Worm (Caenorhabditis elegans) whole organism, young adult: Measurements from ENCODE around the gene srlf-30.

ENCODE experiments used
- B0019.2 ChIP-seq: fragments of 200-800 bp; sonication (Bioruptor generic); conservative IDR thresholded peaks from 2 replicates; pipeline ENCODE4 v1.3.6; 2022; ENCODE audit warnings: missing genetic modification reagents, missing genetic modification characterization, missing compliant biosample characterization
- B0336.3 ChIP-seq: fragments of 200-800 bp; sonication (Bioruptor generic); IDR thresholded peaks from 2 replicates; pipeline ENCODE4 v1.3.6; 2022; ENCODE audit warnings: missing genetic modification characterization, missing compliant biosample characterization
- C06A6.2 ChIP-seq: fragments of 200-800 bp; sonication (Bioruptor generic); conservative IDR thresholded peaks from 2 replicates; pipeline ENCODE4 v1.3.6; 2022; ENCODE audit warnings: missing genetic modification characterization, missing compliant biosample characterization
- F10E7.11 ChIP-seq: sonication (generic microtip); optimal IDR thresholded peaks from 2 replicates; lab custom pipeline; 2017; ENCODE audit warnings: mild to moderate bottlenecking, missing genetic modification characterization, moderate library complexity, missing compliant biosample characterization
- F57A8.1 ChIP-seq: fragments of 200-800 bp; sonication (Bioruptor generic); optimal IDR thresholded peaks from 2 replicates; lab custom pipeline; 2018; ENCODE audit warnings: mild to moderate bottlenecking, missing genetic modification characterization, moderate library complexity, missing compliant biosample characterization
- T26A5.8 ChIP-seq: sonication (generic microtip); optimal IDR thresholded peaks from 2 replicates; lab custom pipeline; 2016; ENCODE audit warnings: missing genetic modification characterization, missing compliant biosample characterization
- Y53F4B.3 ChIP-seq: fragments of 200-800 bp; sonication (Bioruptor generic); IDR thresholded peaks from 2 replicates; pipeline ENCODE4 v1.3.6; 2022; ENCODE audit warnings: missing genetic modification reagents, missing genetic modification characterization, missing compliant biosample characterization
- Y67H2A.10 ChIP-seq: fragments of 200-800 bp; sonication (Bioruptor generic); conservative IDR thresholded peaks from 2 replicates; pipeline ENCODE4 v1.3.6; 2022; ENCODE audit warnings: missing genetic modification reagents, missing genetic modification characterization, missing compliant biosample characterization
- Y79H2A.3 ChIP-seq: fragments of 200-800 bp; sonication (Bioruptor generic); conservative IDR thresholded peaks from 2 replicates; pipeline ENCODE4 v1.3.6; 2022; ENCODE audit warnings: missing genetic modification reagents, missing genetic modification characterization, missing compliant biosample characterization
- ZK185.1 ChIP-seq: sonication (generic microtip); optimal IDR thresholded peaks from 2 replicates; lab custom pipeline; 2016; ENCODE audit warnings: mild to moderate bottlenecking, missing genetic modification characterization, missing compliant biosample characterization; ENCODE audit not compliant: poor library complexity, severe bottlenecking
- ama-1 ChIP-seq, 3 experiments: fragments of 150-350 bp in 1 of 3; sonication (generic microtip) in 2 of 3; optimal IDR thresholded peaks; 2 replicates each; lab custom pipeline; 2014 to 2018; ENCODE audit warnings: missing biosample characterization in 2 of 3, missing genetic modification characterization in 2 of 3, missing genetic modification reagents in 2 of 3
- athp-1 ChIP-seq: sonication (generic microtip); optimal IDR thresholded peaks from 2 replicates; lab custom pipeline; 2017; ENCODE audit warnings: mild to moderate bottlenecking, missing genetic modification characterization, missing compliant biosample characterization
- attf-3 ChIP-seq: fragments of 200-800 bp; sonication (Bioruptor generic); conservative IDR thresholded peaks from 2 replicates; pipeline ENCODE4 v1.3.6; 2022; ENCODE audit warnings: missing genetic modification reagents, missing genetic modification characterization, missing compliant biosample characterization
- attf-6 ChIP-seq: fragments of 200-800 bp; sonication (Bioruptor generic); IDR thresholded peaks from 2 replicates; pipeline ENCODE4 v1.3.6; 2022; ENCODE audit warnings: missing genetic modification reagents, missing genetic modification characterization, missing compliant biosample characterization
- bed-1 ChIP-seq: fragments of 200-800 bp; sonication (Bioruptor generic); IDR thresholded peaks from 2 replicates; pipeline ENCODE4 v1.3.6; 2022; ENCODE audit warnings: missing genetic modification reagents, missing genetic modification characterization, missing compliant biosample characterization
- bed-2 ChIP-seq: fragments of 200-800 bp; sonication (Bioruptor generic); IDR thresholded peaks from 2 replicates; pipeline ENCODE4 v1.3.6; 2022; ENCODE audit warnings: missing genetic modification reagents, missing genetic modification characterization, missing compliant biosample characterization
- ccch-3 ChIP-seq: fragments of 200-800 bp; sonication (Bioruptor generic); optimal IDR thresholded peaks from 2 replicates; lab custom pipeline; 2018; ENCODE audit warnings: mild to moderate bottlenecking, missing genetic modification characterization, missing compliant biosample characterization
- cebp-1 ChIP-seq, 2 experiments: fragments of 200-800 bp in 1 of 2; sonication (Bioruptor generic) in 1 of 2; sonication (generic microtip) in 1 of 2; IDR thresholded peaks in 1 of 2; optimal IDR thresholded peaks in 1 of 2; 2 replicates each; pipeline versions ENCODE4 v1.3.6 to Lab custom; 2017 to 2022; ENCODE audit warnings: missing compliant biosample characterization in 2 of 2, missing genetic modification characterization in 2 of 2, mild to moderate bottlenecking in 1 of 2, missing genetic modification reagents in 1 of 2, moderate library complexity in 1 of 2
- cebp-2 ChIP-seq: fragments of 200-800 bp; sonication (Bioruptor generic); IDR thresholded peaks from 2 replicates; pipeline ENCODE4 v1.3.6; 2022; ENCODE audit warnings: missing genetic modification characterization, missing compliant biosample characterization
- ceh-100 ChIP-seq: fragments of 200-800 bp; sonication (Bioruptor generic); IDR thresholded peaks from 2 replicates; pipeline ENCODE4 v1.3.6; 2022; ENCODE audit warnings: missing genetic modification reagents, missing genetic modification characterization, missing compliant biosample characterization
- ceh-27 ChIP-seq: fragments of 200-800 bp; sonication (Bioruptor generic); optimal IDR thresholded peaks from 2 replicates; lab custom pipeline; 2018; ENCODE audit warnings: mild to moderate bottlenecking, missing genetic modification characterization, moderate library complexity, missing compliant biosample characterization
- die-1 ChIP-seq: sonication (generic microtip); optimal IDR thresholded peaks from 2 replicates; lab custom pipeline; 2016; ENCODE audit warnings: missing genotype, mild to moderate bottlenecking, missing genetic modification characterization, missing compliant biosample characterization
- efl-1 ChIP-seq: fragments of 150-350 bp; optimal IDR thresholded peaks from 2 replicates; lab custom pipeline; 2014; ENCODE audit warnings: missing biosample characterization, missing genetic modification reagents, missing genetic modification characterization
- egrh-3 ChIP-seq: fragments of 200-800 bp; sonication (Bioruptor generic); IDR thresholded peaks from 2 replicates; pipeline ENCODE4 v1.3.6; 2022; ENCODE audit warnings: missing genetic modification reagents, missing genetic modification characterization, missing compliant biosample characterization
- him-1 ChIP-seq: sonication (generic microtip); optimal IDR thresholded peaks from 2 replicates; lab custom pipeline; 2016; ENCODE audit warnings: missing genotype, missing genetic modification reagents, missing genetic modification characterization, missing compliant biosample characterization
- hlh-12 ChIP-seq: sonication (generic microtip); optimal IDR thresholded peaks from 2 replicates; lab custom pipeline; 2016; ENCODE audit warnings: missing genetic modification characterization, missing compliant biosample characterization
- hlh-26 ChIP-seq: fragments of 200-800 bp; sonication (Bioruptor generic); conservative IDR thresholded peaks from 2 replicates; pipeline ENCODE4 v1.3.6; 2022; ENCODE audit warnings: missing genetic modification reagents, missing genetic modification characterization, missing compliant biosample characterization
- hsf-1 ChIP-seq: fragments of 200-800 bp; sonication (Bioruptor generic); IDR thresholded peaks from 2 replicates; pipeline ENCODE4 v1.3.6; 2022; ENCODE audit warnings: missing genetic modification reagents, missing genetic modification characterization, missing compliant biosample characterization
- let-526 ChIP-seq: fragments of 200-800 bp; sonication (Bioruptor generic); IDR thresholded peaks from 2 replicates; pipeline ENCODE4 v1.3.6; 2022; ENCODE audit warnings: missing genetic modification reagents, missing genetic modification characterization, missing compliant biosample characterization
- lin-26 ChIP-seq: fragments of 200-800 bp; sonication (Bioruptor generic); IDR thresholded peaks from 2 replicates; pipeline ENCODE4 v1.3.6; 2022; ENCODE audit warnings: missing genetic modification reagents, missing genetic modification characterization, missing compliant biosample characterization
- lin-54 ChIP-seq: fragments of 200-800 bp; sonication (Bioruptor generic); optimal IDR thresholded peaks from 2 replicates; lab custom pipeline; 2018; ENCODE audit warnings: mild to moderate bottlenecking, missing genetic modification characterization, missing compliant biosample characterization
- lsy-27 ChIP-seq: sonication (generic microtip); optimal IDR thresholded peaks from 2 replicates; lab custom pipeline; 2017; ENCODE audit warnings: missing genetic modification characterization, mild to moderate bottlenecking, missing compliant biosample characterization, antibody characterized with exemption, missing genotype, borderline replicate concordance; ENCODE audit not compliant: insufficient read depth
- madf-3 ChIP-seq: fragments of 200-800 bp; sonication (Bioruptor generic); IDR thresholded peaks from 2 replicates; pipeline ENCODE4 v1.3.6; 2022; ENCODE audit warnings: missing genetic modification reagents, missing genetic modification characterization, missing compliant biosample characterization
- madf-6 ChIP-seq: fragments of 200-800 bp; sonication (Bioruptor generic); IDR thresholded peaks from 2 replicates; pipeline ENCODE4 v1.3.6; 2022; ENCODE audit warnings: missing genetic modification reagents, missing genetic modification characterization, missing compliant biosample characterization
- mel-28 ChIP-seq: sonication (generic microtip); optimal IDR thresholded peaks from 2 replicates; lab custom pipeline; 2016; ENCODE audit warnings: borderline replicate concordance, mild to moderate bottlenecking, missing genetic modification characterization, missing compliant biosample characterization
- nfya-2 ChIP-seq: fragments of 200-800 bp; sonication (Bioruptor generic); IDR thresholded peaks from 2 replicates; pipeline ENCODE4 v1.3.6; 2022; ENCODE audit warnings: missing genetic modification reagents, missing genetic modification characterization, missing compliant biosample characterization
- nhr-179 ChIP-seq: sonication (generic microtip); optimal IDR thresholded peaks from 2 replicates; lab custom pipeline; 2016; ENCODE audit warnings: mild to moderate bottlenecking, missing genetic modification characterization, missing compliant biosample characterization
- nhr-90 ChIP-seq: sonication (generic microtip); optimal IDR thresholded peaks from 2 replicates; lab custom pipeline; 2016; ENCODE audit warnings: missing genotype, mild to moderate bottlenecking, missing genetic modification characterization, missing compliant biosample characterization
- repo-1 ChIP-seq: sonication (generic microtip); optimal IDR thresholded peaks from 2 replicates; lab custom pipeline; 2017; ENCODE audit warnings: mild to moderate bottlenecking, missing genetic modification characterization, missing compliant biosample characterization
- sdz-38 ChIP-seq: sonication (generic microtip); optimal IDR thresholded peaks from 2 replicates; lab custom pipeline; 2016; ENCODE audit warnings: missing genotype, missing genetic modification characterization, missing compliant biosample characterization
- snpc-3.4 ChIP-seq: sonication (generic microtip); optimal IDR thresholded peaks from 2 replicates; lab custom pipeline; 2017; ENCODE audit warnings: missing genetic modification characterization, mild to moderate bottlenecking, missing compliant biosample characterization, antibody characterized with exemption, moderate library complexity, missing genotype, missing genetic modification reagents
- snpc-4 ChIP-seq, 5 experiments: fragments of 150-350 bp in 1 of 5; sonication (generic microtip) in 4 of 5; optimal IDR thresholded peaks; 2 replicates each; lab custom pipeline; 2014 to 2018; ENCODE audit warnings: missing genetic modification characterization in 5 of 5, missing biosample characterization in 3 of 5, antibody characterized with exemption in 2 of 5, mild to moderate bottlenecking in 2 of 5, missing compliant biosample characterization in 2 of 5, missing genotype in 2 of 5, moderate library complexity in 2 of 5, missing genetic modification reagents in 1 of 5
- somi-1 ChIP-seq: fragments of 200-800 bp; sonication (Bioruptor generic); optimal IDR thresholded peaks from 2 replicates; lab custom pipeline; 2018; ENCODE audit warnings: mild to moderate bottlenecking, missing genetic modification characterization, missing compliant biosample characterization
- sptf-2 ChIP-seq: fragments of 200-800 bp; sonication (Bioruptor generic); optimal IDR thresholded peaks from 2 replicates; lab custom pipeline; 2018; ENCODE audit warnings: mild to moderate bottlenecking, missing genetic modification characterization, missing compliant biosample characterization
- xnd-1 ChIP-seq: sonication (generic microtip); optimal IDR thresholded peaks from 2 replicates; lab custom pipeline; 2016; ENCODE audit warnings: missing genotype, missing genetic modification reagents, missing genetic modification characterization, missing compliant biosample characterization
- zfh-2 ChIP-seq: fragments of 200-800 bp; sonication (Bioruptor generic); conservative IDR thresholded peaks from 2 replicates; pipeline ENCODE4 v1.3.6; 2022; ENCODE audit warnings: missing genetic modification reagents, missing genetic modification characterization, missing compliant biosample characterization

The srlf-30 gene

ce11 chrIV:10918877-10919560 is 18.8 kb downstream of the srlf-30 start (continued):
- TF ChIP-seq him-1 (tag; lab: Kevin White, UChicago) (peak; percentile 19), F57A8.1 (GFP tag; lab: Kevin White, UChicago) (no peak), sptf-2 (GFP tag; lab: Kevin White, UChicago) (no peak), ama-1 (optimal IDR thresholded peaks at IDR 0.05; lab: Kevin White, UChicago) (no peak), ama-1 (GFP tag; optimal IDR thresholded peaks at IDR 0.05; lab: Kevin White, UChicago) (no peak), nfya-2 (GFP tag; lab: Robert Waterston, UW) (no peak), zfh-2 (peak; percentile 85), hlh-12 (tag; lab: Kevin White, UChicago) (no peak), bed-2 (GFP tag; lab: Robert Waterston, UW) (no peak), snpc-3.4 (tag; lab: Kevin White, UChicago) (peak; percentile 25), cebp-1 (GFP tag; IDR thresholded peaks at IDR 0.05; lab: Robert Waterston, UW) (no peak), cebp-1 (tag; optimal IDR thresholded peaks at IDR 0.05; lab: Kevin White, UChicago) (peak; percentile 78), ceh-27 (peak; percentile 87), B0019.2 (GFP tag; lab: Robert Waterston, UW) (no peak), die-1 (no peak), mel-28 (tag; lab: Kevin White, UChicago) (no peak), lin-26 (GFP tag; lab: Robert Waterston, UW) (0 out of 2 replicates have a peak, but pooled peaks have one; percentile 40), F10E7.11 (tag; lab: Kevin White, UChicago) (no peak), hsf-1 (GFP tag; lab: Robert Waterston, UW) (no peak), repo-1 (tag; lab: Kevin White, UChicago) (no peak), athp-1 (tag; lab: Kevin White, UChicago) (no peak), lsy-27 (no peak), madf-6 (peak; percentile 96), attf-3 (GFP tag; lab: Robert Waterston, UW) (0 out of 2 replicates have a peak, but pooled peaks have one; percentile 20), xnd-1 (peak; percentile 70), B0336.3 (peak; percentile 74), cebp-2 (no peak), ZK185.1 (tag; lab: Kevin White, UChicago) (no peak), somi-1 (GFP tag; lab: Kevin White, UChicago) (peak; percentile 38), madf-3 (no peak), efl-1 (no peak), sdz-38 (tag; lab: Kevin White, UChicago) (no peak), T26A5.8 (tag; lab: Kevin White, UChicago) (no peak), bed-1 (no peak), let-526 (GFP tag; lab: Robert Waterston, UW) (no peak), Y53F4B.3 (no peak), ceh-100 (GFP tag; lab: Robert Waterston, UW) (no peak), attf-6 (GFP tag; lab: Robert Waterston, UW) (no peak), lin-54 (GFP tag; lab: Kevin White, UChicago) (peak; percentile 46), Y79H2A.3 (GFP tag; lab: Robert Waterston, UW) (no peak), ccch-3 (GFP tag; lab: Kevin White, UChicago) (no peak), nhr-179 (no peak), nhr-90 (tag; lab: Kevin White, UChicago) (peak; percentile 16), hlh-26 (GFP tag; lab: Robert Waterston, UW) (no peak), snpc-4 (GFP tag; optimal IDR thresholded peaks at IDR 0.05; lab: Kevin White, UChicago) (no peak), snpc-4 (tag; optimal IDR thresholded peaks at IDR 0.05; lab: Kevin White, UChicago) (peak in 3 of 4 experiments; percentile 29 to 65 (median 39)), Y67H2A.10 (GFP tag; lab: Robert Waterston, UW) (no peak), egrh-3 (GFP tag; lab: Robert Waterston, UW) (no peak), C06A6.2 (GFP tag; lab: Robert Waterston, UW) (no peak)
